Fruit fly (Drosophila melanogaster): ENCODE results near the gene CG17036.

The CG17036 gene

dm6 chr2L:12707540-12707939 lies 7.0 kb upstream of the CG17036 start, which contains the start of the genes CG6180 and CG15484:
Gene CG6180, plus strand, starts transcription at chr2L:12707661.
Gene CG15484, minus strand, starts transcription at chr2L:12707711.
- no peak for TF ChIP-seq EcR (GFP tag; optimal IDR thresholded peaks at IDR 0.05)
- TF ChIP-seq CG34367 (tag; optimal IDR thresholded peaks at IDR 0.05): no peak
- TF ChIP-seq CG14655 (GFP tag; optimal IDR thresholded peaks at IDR 0.05): no peak
- TF ChIP-seq fd96Ca (GFP tag; IDR thresholded peaks at IDR 0.05): no peak
- TF ChIP-seq gl (tag; optimal IDR thresholded peaks at IDR 0.05): no peak
- TF ChIP-seq CG8159 (tag; optimal IDR thresholded peaks at IDR 0.05): no peak
- TF ChIP-seq Pif1B (GFP tag; optimal IDR thresholded peaks at IDR 0.05): no peak
- TF ChIP-seq CG9948 (tag; optimal IDR thresholded peaks at IDR 0.05): no peak
- no peak for TF ChIP-seq Snoo (tag; optimal IDR thresholded peaks at IDR 0.05)
- TF ChIP-seq CG4496 (GFP tag; IDR thresholded peaks at IDR 0.05): no peak
- no peak for TF ChIP-seq CG8301 (tag; optimal IDR thresholded peaks at IDR 0.05)
- no peak for TF ChIP-seq CG12605 (GFP tag; IDR thresholded peaks at IDR 0.05)
- no peak for TF ChIP-seq D1 (tag; optimal IDR thresholded peaks at IDR 0.05)
- TF ChIP-seq CG15710 (tag; optimal IDR thresholded peaks at IDR 0.05): no peak
- TF ChIP-seq CG13204 (GFP tag; optimal IDR thresholded peaks at IDR 0.05): no peak
- no peak for TF ChIP-seq Ets98B (GFP tag; IDR thresholded peaks at IDR 0.05)
- TF ChIP-seq Pif1A (GFP tag; optimal IDR thresholded peaks at IDR 0.05): no peak
- no peak for TF ChIP-seq rn (GFP tag; IDR thresholded peaks at IDR 0.05)
- no peak for TF ChIP-seq CG17806 (tag; optimal IDR thresholded peaks at IDR 0.05)

- TF ChIP-seq Pif1A (GFP tag; optimal IDR thresholded peaks at IDR 0.05): no peak
These were observed 4.8 kb upstream of the CG17036 start for dm6 chr2L:12705376-12705775.

- TF ChIP-seq CG9948 (tag; optimal IDR thresholded peaks at IDR 0.05) (peak; percentile 47), CG4496 (GFP tag; IDR thresholded peaks at IDR 0.05) (peak; percentile 68; the same call in 2 of the 3 replicates), CG14655 (GFP tag; optimal IDR thresholded peaks at IDR 0.05) (no peak), rn (GFP tag; IDR thresholded peaks at IDR 0.05) (peak; percentile 37; the same call in 1 of the 2 replicates), CG13204 (GFP tag; optimal IDR thresholded peaks at IDR 0.05) (no peak), Ets98B (GFP tag; IDR thresholded peaks at IDR 0.05) (peak; percentile 74), fd96Ca (GFP tag; IDR thresholded peaks at IDR 0.05) (peak; percentile 82), CG34367 (tag; optimal IDR thresholded peaks at IDR 0.05) (peak; percentile 66), gl (tag; optimal IDR thresholded peaks at IDR 0.05) (peak; percentile 46), CG17806 (tag; optimal IDR thresholded peaks at IDR 0.05) (peak; percentile 53), Pif1A (GFP tag; optimal IDR thresholded peaks at IDR 0.05) (no peak), Pif1B (GFP tag; optimal IDR thresholded peaks at IDR 0.05) (no peak), CG12605 (GFP tag; IDR thresholded peaks at IDR 0.05) (peak; percentile 25; the same call in 1 of the 2 replicates), CG8301 (tag; optimal IDR thresholded peaks at IDR 0.05) (peak; percentile 54), D1 (tag; optimal IDR thresholded peaks at IDR 0.05) (no peak), EcR (GFP tag; optimal IDR thresholded peaks at IDR 0.05) (no peak), CG10348 (GFP tag; IDR thresholded peaks at IDR 0.05) (no peak), Snoo (tag; optimal IDR thresholded peaks at IDR 0.05) (peak; percentile 46), CG32121 (GFP tag; IDR thresholded peaks at IDR 0.05) (peak; percentile 71), CG8159 (tag; optimal IDR thresholded peaks at IDR 0.05) (peak; percentile 69), CG15710 (tag; optimal IDR thresholded peaks at IDR 0.05) (peak; percentile 75)
These were observed 3.9 kb upstream of the CG17036 start, which contains the start of the genes CG5776 and spict for dm6 chr2L:12704418-12704920. Gene CG5776, minus strand, starts transcription at chr2L:12704451. Gene spict, plus strand, starts transcription at chr2L:12704725.

- no peak for TF ChIP-seq Ets98B (GFP tag; IDR thresholded peaks at IDR 0.05)
- TF ChIP-seq CG9948 (tag; optimal IDR thresholded peaks at IDR 0.05): no peak
- no peak for TF ChIP-seq Snoo (tag; optimal IDR thresholded peaks at IDR 0.05)
- no peak for TF ChIP-seq CG10348 (GFP tag; IDR thresholded peaks at IDR 0.05)
- no peak for TF ChIP-seq EcR (GFP tag; optimal IDR thresholded peaks at IDR 0.05)
- TF ChIP-seq D1 (tag; optimal IDR thresholded peaks at IDR 0.05): no peak
- TF ChIP-seq CG34367 (tag; optimal IDR thresholded peaks at IDR 0.05): no peak
These were observed 952 bp upstream of the CG17036 start for dm6 chr2L:12701498-12701897.

- TF ChIP-seq Pif1A (GFP tag; optimal IDR thresholded peaks at IDR 0.05) (no peak), CG32121 (GFP tag; IDR thresholded peaks at IDR 0.05) (no peak), CG8301 (tag; optimal IDR thresholded peaks at IDR 0.05) (no peak), CG10348 (GFP tag; IDR thresholded peaks at IDR 0.05) (no peak), CG14655 (GFP tag; optimal IDR thresholded peaks at IDR 0.05) (no peak), rn (GFP tag; IDR thresholded peaks at IDR 0.05) (no peak), Snoo (tag; optimal IDR thresholded peaks at IDR 0.05) (no peak), D1 (tag; optimal IDR thresholded peaks at IDR 0.05) (no peak), CG4496 (GFP tag; IDR thresholded peaks at IDR 0.05) (no peak)
These were observed 3.3 kb downstream of the CG17036 start, which contains the start of gene CG5781 for dm6 chr2L:12697223-12697622. Gene CG5781, minus strand, starts transcription at chr2L:12697323.

- no peak for TF ChIP-seq CG17806 (tag; optimal IDR thresholded peaks at IDR 0.05)
- TF ChIP-seq CG32121 (GFP tag; IDR thresholded peaks at IDR 0.05): no peak
- TF ChIP-seq Pif1A (GFP tag; optimal IDR thresholded peaks at IDR 0.05): no peak
- 0 out of 3 replicates have a peak, but pooled peaks have one; percentile 30 for TF ChIP-seq fd96Ca (GFP tag; IDR thresholded peaks at IDR 0.05)
- TF ChIP-seq Pif1B (GFP tag; optimal IDR thresholded peaks at IDR 0.05): no peak
- TF ChIP-seq CG4496 (GFP tag; IDR thresholded peaks at IDR 0.05): no peak
- no peak for TF ChIP-seq Snoo (tag; optimal IDR thresholded peaks at IDR 0.05)
- no peak for TF ChIP-seq CG14655 (GFP tag; optimal IDR thresholded peaks at IDR 0.05)
- TF ChIP-seq CG12605 (GFP tag; IDR thresholded peaks at IDR 0.05): peak; percentile 71
- no peak for TF ChIP-seq CG8159 (tag; optimal IDR thresholded peaks at IDR 0.05)
- TF ChIP-seq EcR (GFP tag; optimal IDR thresholded peaks at IDR 0.05): no peak
- no peak for TF ChIP-seq CG15710 (tag; optimal IDR thresholded peaks at IDR 0.05)
- no peak for TF ChIP-seq D1 (tag; optimal IDR thresholded peaks at IDR 0.05)
These were observed 5.6 kb downstream of the CG17036 start, which contains the start of the genes IFT43 and PICK1 for dm6 chr2L:12694823-12695420. Gene IFT43, minus strand, starts transcription at chr2L:12694988. Gene PICK1, plus strand, starts transcription at chr2L:12695033.
